Fruit fly (Drosophila melanogaster): ENCODE results near the gene CG15646.

CG15646 gene

dm6 chrX:15712409-15712808 is 41.6 kb upstream of the CG15646 start, which contains the start of gene HUWE1 (continued):
- no peak for TF ChIP-seq CG10366 (GFP tag; IDR thresholded peaks at IDR 0.05)
- TF ChIP-seq NC2α (GFP tag; optimal IDR thresholded peaks at IDR 0.05), result no peak
- TF ChIP-seq lilli (GFP tag; optimal IDR thresholded peaks at IDR 0.05), result peak; percentile 47
- no peak for TF ChIP-seq CG16863 (GFP tag; optimal IDR thresholded peaks at IDR 0.05)
- no peak for TF ChIP-seq CG5180 (GFP tag; optimal IDR thresholded peaks at IDR 0.05)
- no peak for TF ChIP-seq ATbp (GFP tag; optimal IDR thresholded peaks at IDR 0.05)
- TF ChIP-seq nmo (GFP tag; optimal IDR thresholded peaks at IDR 0.05), result peak; percentile 68
- TF ChIP-seq TFAM (GFP tag; optimal IDR thresholded peaks at IDR 0.05), result no peak
- no peak for TF ChIP-seq CG12942 (GFP tag; optimal IDR thresholded peaks at IDR 0.05)
- TF ChIP-seq z (GFP tag; IDR thresholded peaks at IDR 0.05), result no peak
- no peak for TF ChIP-seq BtbVII (GFP tag; optimal IDR thresholded peaks at IDR 0.05)
- no peak for TF ChIP-seq CG8944 (GFP tag; optimal IDR thresholded peaks at IDR 0.05)
- TF ChIP-seq CG9797 (GFP tag; optimal IDR thresholded peaks at IDR 0.05), result peak; percentile 66
- TF ChIP-seq CG12769 (tag; optimal IDR thresholded peaks at IDR 0.05), result no peak
- no peak for TF ChIP-seq pros (GFP tag; optimal IDR thresholded peaks at IDR 0.05)
- no peak for TF ChIP-seq lmd (GFP tag; IDR thresholded peaks at IDR 0.05)
- TF ChIP-seq CG11723 (GFP tag; optimal IDR thresholded peaks at IDR 0.05), result no peak
- TF ChIP-seq chm (GFP tag; IDR thresholded peaks at IDR 0.05), result no peak
- no peak for TF ChIP-seq B-H1 (GFP tag; IDR thresholded peaks at IDR 0.05)
- TF ChIP-seq vnd (GFP tag; IDR thresholded peaks at IDR 0.05; ENCODE audit: partially characterized antibody), result peak; percentile 67
- TF ChIP-seq CG6683 (GFP tag; optimal IDR thresholded peaks at IDR 0.05), result no peak
- TF ChIP-seq nerfin-2 (GFP tag; IDR thresholded peaks at IDR 0.05; ENCODE audit: partially characterized antibody), result peak; percentile 57
- TF ChIP-seq CHES-1-like (GFP tag; optimal IDR thresholded peaks at IDR 0.05), result peak; percentile 43
- TF ChIP-seq Doc2 (GFP tag; IDR thresholded peaks at IDR 0.05), result no peak
- TF ChIP-seq CG18011 (GFP tag; optimal IDR thresholded peaks at IDR 0.05), result no peak
- TF ChIP-seq ap (GFP tag; IDR thresholded peaks at IDR 0.05), result no peak
- TF ChIP-seq trem (tag; optimal IDR thresholded peaks at IDR 0.05), result peak; percentile 57
- no peak for TF ChIP-seq CG5245 (GFP tag; optimal IDR thresholded peaks at IDR 0.05)
- no peak for TF ChIP-seq chif (GFP tag; optimal IDR thresholded peaks at IDR 0.05)
- TF ChIP-seq CG7928 (GFP tag; optimal IDR thresholded peaks at IDR 0.05), result no peak
- TF ChIP-seq slbo (GFP tag; IDR thresholded peaks at IDR 0.05), result peak; percentile 26; the same call in 1 of the 2 replicates
- TF ChIP-seq D19B (GFP tag; optimal IDR thresholded peaks at IDR 0.05), result no peak
- TF ChIP-seq CG6765 (GFP tag; optimal IDR thresholded peaks at IDR 0.05), result no peak
- TF ChIP-seq disco-r (GFP tag; optimal IDR thresholded peaks at IDR 0.05), result no peak
- TF ChIP-seq Rx (GFP tag; IDR thresholded peaks at IDR 0.05), result no peak
- TF ChIP-seq CG6272 (GFP tag; IDR thresholded peaks at IDR 0.05), result no peak
- no peak for TF ChIP-seq CG1832 (GFP tag; optimal IDR thresholded peaks at IDR 0.05)
- TF ChIP-seq CG10959 (GFP tag; IDR thresholded peaks at IDR 0.05), result no peak
- TF ChIP-seq zfh1 (GFP tag; IDR thresholded peaks at IDR 0.05), result no peak
- no peak for TF ChIP-seq Bteb2 (GFP tag; optimal IDR thresholded peaks at IDR 0.05)
- TF ChIP-seq danr (GFP tag; IDR thresholded peaks at IDR 0.05), result no peak
- peak; percentile 83 for TF ChIP-seq Scr (GFP tag; IDR thresholded peaks at IDR 0.05; ENCODE audit: partially characterized antibody)
- TF ChIP-seq CG31441 (GFP tag; IDR thresholded peaks at IDR 0.05), result no peak
- no peak for TF ChIP-seq Dip2 (GFP tag; IDR thresholded peaks at IDR 0.05)
- TF ChIP-seq CG2199 (GFP tag; IDR thresholded peaks at IDR 0.05), result no peak
- no peak for TF ChIP-seq nau (GFP tag; optimal IDR thresholded peaks at IDR 0.05)
- TF ChIP-seq CG3838 (GFP tag; optimal IDR thresholded peaks at IDR 0.05), result no peak
- peak; percentile 90 for TF ChIP-seq BEAF-32 (GFP tag; optimal IDR thresholded peaks at IDR 0.05)
- TF ChIP-seq vfl (GFP tag; optimal IDR thresholded peaks at IDR 0.05), result no peak
- TF ChIP-seq knrl (GFP tag; IDR thresholded peaks at IDR 0.05; ENCODE audit: partially characterized antibody), result peak; percentile 82
- no peak for TF ChIP-seq ro (GFP tag; IDR thresholded peaks at IDR 0.05)
- no peak for TF ChIP-seq CG18262 (tag; optimal IDR thresholded peaks at IDR 0.05)

Data from whole organism, embryonic.